Worm (Caenorhabditis elegans) whole organism, L1 larva: ENCODE measurements around the gene F26A1.19.

Source experiments
- aly-2 ChIP-seq: fragments of 150-350 bp; optimal IDR thresholded peaks from 2 replicates; lab custom pipeline; 2014; ENCODE audit warnings: missing biosample characterization, missing genetic modification characterization
- ces-1 ChIP-seq: fragments of 150-350 bp; optimal IDR thresholded peaks from 2 replicates; lab custom pipeline; 2014; ENCODE audit warnings: missing biosample characterization, missing genetic modification reagents, missing genetic modification characterization
- efl-3 ChIP-seq: fragments of 200-800 bp; sonication (Bioruptor generic); optimal IDR thresholded peaks from 2 replicates; lab custom pipeline; 2018; ENCODE audit warnings: mild to moderate bottlenecking, missing genetic modification characterization, missing compliant biosample characterization
- egl-27 ChIP-seq, 2 experiments: fragments of 150-350 bp in 1 of 2; sonication (generic microtip); optimal IDR thresholded peaks; 3 replicates each; lab custom pipeline; 2017 to 2018; ENCODE audit warnings: missing biosample characterization in 2 of 2, missing genetic modification characterization in 2 of 2, missing genetic modification reagents in 2 of 2
- elt-2 ChIP-seq: sonication (generic microtip); optimal IDR thresholded peaks from 2 replicates; lab custom pipeline; 2016; ENCODE audit warnings: missing genetic modification characterization, mild to moderate bottlenecking, inconsistent platforms, missing compliant biosample characterization, missing genetic modification reagents
- fos-1 ChIP-seq: fragments of 150-350 bp; optimal IDR thresholded peaks from 2 replicates; lab custom pipeline; 2014; ENCODE audit warnings: missing biosample characterization, missing genetic modification characterization
- mef-2 ChIP-seq: fragments of 150-350 bp; optimal IDR thresholded peaks from 2 replicates; lab custom pipeline; 2014; ENCODE audit warnings: missing biosample characterization, missing genetic modification characterization
- nhr-12 ChIP-seq: sonication (generic microtip); optimal IDR thresholded peaks from 2 replicates; lab custom pipeline; 2017; ENCODE audit warnings: missing biosample characterization, missing genetic modification characterization
- unc-62 ChIP-seq: fragments of 150-350 bp; optimal IDR thresholded peaks from 2 replicates; lab custom pipeline; 2014; ENCODE audit warnings: missing biosample characterization, missing genetic modification reagents, missing genetic modification characterization
- unc-86 ChIP-seq: sonication (generic microtip); optimal IDR thresholded peaks from 2 replicates; lab custom pipeline; 2016; ENCODE audit warnings: missing genetic modification characterization, missing compliant biosample characterization
- vab-15 ChIP-seq: sonication (generic microtip); optimal IDR thresholded peaks from 2 replicates; lab custom pipeline; 2017; ENCODE audit warnings: missing genotype, mild to moderate bottlenecking, missing genetic modification characterization, missing compliant biosample characterization
- ztf-11 ChIP-seq, 2 experiments: sonication (generic microtip); optimal IDR thresholded peaks; 2 replicates each; lab custom pipeline; 2016 to 2017; ENCODE audit warnings: missing genetic modification characterization in 2 of 2, missing biosample characterization in 1 of 2, missing compliant biosample characterization in 1 of 2
- ztf-4 ChIP-seq: fragments of 150-350 bp; optimal IDR thresholded peaks from 2 replicates; lab custom pipeline; 2014; ENCODE audit warnings: missing biosample characterization, missing genetic modification characterization

DNA sequence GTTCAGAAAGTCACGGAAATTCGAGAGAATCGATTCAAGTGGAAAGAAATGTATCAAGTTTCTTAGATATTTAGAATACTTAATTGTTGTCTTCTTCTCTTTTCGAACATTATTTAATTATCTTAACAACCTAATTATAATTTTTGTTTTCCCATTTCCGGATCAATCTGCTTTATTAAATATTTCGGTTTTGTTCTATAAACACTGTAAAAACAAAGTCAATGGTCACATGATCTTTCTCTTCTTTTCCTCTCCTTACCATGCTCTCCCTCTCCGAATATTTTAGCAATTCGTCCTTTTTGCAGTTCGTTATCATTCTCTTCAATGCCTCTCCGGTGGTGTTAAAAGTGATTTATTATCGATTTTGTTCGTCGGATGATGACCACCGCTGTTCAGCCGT, 41.0 kb upstream of the F26A1.19 start, which contains the start of gene tag-325:
- TF ChIP-seq nhr-12 (tag; lab: Kevin White, UChicago) (no peak), vab-15 (no peak), mef-2 (tag; lab: Kevin White, UChicago) (no peak), elt-2 (tag; lab: Kevin White, UChicago) (no peak), aly-2 (tag; lab: Kevin White, UChicago) (no peak), ztf-4 (tag; lab: Kevin White, UChicago) (no peak), unc-62 (GFP tag; lab: Kevin White, UChicago) (no peak), egl-27 (tag; optimal IDR thresholded peaks at IDR 0.05; lab: Kevin White, UChicago) (no peak), ces-1 (no peak), fos-1 (tag; lab: Kevin White, UChicago) (no peak), efl-3 (GFP tag; lab: Kevin White, UChicago) (no peak), unc-86 (tag; lab: Kevin White, UChicago) (no peak), ztf-11 (tag; optimal IDR thresholded peaks at IDR 0.05; lab: Kevin White, UChicago) (no peak)
